Worm (Caenorhabditis elegans): ENCODE data around the gene F55C12.6.

DNA sequence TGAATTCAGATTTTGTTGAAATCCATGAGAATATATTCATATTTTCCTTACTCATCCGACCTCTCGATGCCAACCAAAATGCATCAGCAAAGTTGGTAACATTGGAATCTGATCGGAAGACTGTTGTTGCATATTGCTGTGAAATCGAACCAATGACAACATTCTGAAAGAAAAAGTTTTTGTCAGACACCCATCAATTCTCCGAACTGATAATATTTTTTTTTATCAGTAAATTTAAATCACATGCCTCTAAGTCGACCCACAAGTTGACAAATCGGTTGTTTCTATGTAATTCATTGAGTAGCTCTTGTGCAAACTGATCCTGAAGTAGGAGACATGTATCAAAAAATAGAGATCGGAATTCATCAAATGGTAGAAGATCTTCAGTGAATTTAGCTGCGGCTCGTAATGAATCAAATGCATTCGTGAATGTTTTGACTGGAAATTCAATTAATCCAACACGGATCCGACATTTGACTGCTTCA lies 46.0 kb downstream of the F55C12.6 start, which contains the start of gene col-74:
- TF ChIP-seq him-1 (tag; optimal IDR thresholded peaks at IDR 0.05) (no peak), dao-5 (tag; optimal IDR thresholded peaks at IDR 0.05) (no peak), W03F9.2 (tag; optimal IDR thresholded peaks at IDR 0.05) (no peak)
